Worm (Caenorhabditis elegans) whole organism, L4/young adult: ENCODE data around the gene srsx-34.

Source experiments
- W03F9.2 ChIP-seq: fragments of 150-350 bp; optimal IDR thresholded peaks from 2 replicates; lab custom pipeline; 2014; ENCODE audit warnings: missing biosample characterization, missing genetic modification characterization
- dao-5 ChIP-seq: sonication (generic microtip); optimal IDR thresholded peaks from 2 replicates; lab custom pipeline; 2016; ENCODE audit warnings: missing genotype, missing genetic modification characterization, moderate library complexity, missing compliant biosample characterization

- TF ChIP-seq W03F9.2 (no peak), dao-5 (tag; lab: Kevin White, UChicago) (no peak)
Measured at ce11 chrV:9067678-9068077, 31.9 kb downstream of the srsx-34 start, which contains the start of gene fip-2.
